Worm (Caenorhabditis elegans) whole organism, L4/young adult: ENCODE measurements around the gene pgp-4.

Experiments used
- W03F9.2 ChIP-seq: fragments of 150-350 bp; optimal IDR thresholded peaks from 2 replicates; lab custom pipeline; 2014; ENCODE audit warnings: missing biosample characterization, missing genetic modification characterization
- dao-5 ChIP-seq: sonication (generic microtip); optimal IDR thresholded peaks from 2 replicates; lab custom pipeline; 2016; ENCODE audit warnings: missing genotype, missing genetic modification characterization, moderate library complexity, missing compliant biosample characterization
- him-1 ChIP-seq: sonication (generic microtip); optimal IDR thresholded peaks from 2 replicates; lab custom pipeline; 2016; ENCODE audit warnings: missing genotype, missing genetic modification reagents, missing genetic modification characterization, missing compliant biosample characterization

- TF ChIP-seq W03F9.2 (tag; lab: Kevin White, UChicago) (no peak), him-1 (tag; lab: Kevin White, UChicago) (no peak), dao-5 (tag; lab: Kevin White, UChicago) (no peak)
Observed at ce11 chrX:11355856-11356255, 1.8 kb upstream of the pgp-4 start.
